Worm (Caenorhabditis elegans) whole organism, mixed stage, embryonic: ENCODE results near the gene flad-1.

Experiments
- cnd-1 ChIP-seq: fragments of 200-800 bp; sonication (Bioruptor generic); optimal IDR thresholded peaks from 2 replicates; lab custom pipeline; 2018; ENCODE audit warnings: mild to moderate bottlenecking, missing genetic modification characterization, missing compliant biosample characterization
- elt-1 ChIP-seq: sonication (generic microtip); optimal IDR thresholded peaks from 2 replicates; lab custom pipeline; 2017; ENCODE audit warnings: missing genetic modification characterization, mild to moderate bottlenecking, missing compliant biosample characterization, antibody characterized with exemption, moderate library complexity, borderline replicate concordance; ENCODE audit not compliant: insufficient read depth
- lin-13 ChIP-seq: fragments of 150-350 bp; optimal IDR thresholded peaks from 2 replicates; lab custom pipeline; 2014; ENCODE audit warnings: missing biosample characterization, missing genetic modification characterization
- nhr-28 ChIP-seq: fragments of 150-350 bp; optimal IDR thresholded peaks from 2 replicates; lab custom pipeline; 2014; ENCODE audit warnings: missing biosample characterization, missing genetic modification characterization
- nhr-76 ChIP-seq: sonication (generic microtip); optimal IDR thresholded peaks from 2 replicates; lab custom pipeline; 2017; ENCODE audit warnings: missing biosample characterization, missing genetic modification characterization
- pha-4 ChIP-seq: fragments of 150-350 bp; optimal IDR thresholded peaks from 2 replicates; lab custom pipeline; 2018; ENCODE audit warnings: missing biosample characterization, missing genetic modification reagents, missing genetic modification characterization
- snpc-4 ChIP-seq: fragments of 150-350 bp; optimal IDR thresholded peaks from 2 replicates; lab custom pipeline; 2014; ENCODE audit warnings: missing biosample characterization, missing genetic modification characterization

DNA sequence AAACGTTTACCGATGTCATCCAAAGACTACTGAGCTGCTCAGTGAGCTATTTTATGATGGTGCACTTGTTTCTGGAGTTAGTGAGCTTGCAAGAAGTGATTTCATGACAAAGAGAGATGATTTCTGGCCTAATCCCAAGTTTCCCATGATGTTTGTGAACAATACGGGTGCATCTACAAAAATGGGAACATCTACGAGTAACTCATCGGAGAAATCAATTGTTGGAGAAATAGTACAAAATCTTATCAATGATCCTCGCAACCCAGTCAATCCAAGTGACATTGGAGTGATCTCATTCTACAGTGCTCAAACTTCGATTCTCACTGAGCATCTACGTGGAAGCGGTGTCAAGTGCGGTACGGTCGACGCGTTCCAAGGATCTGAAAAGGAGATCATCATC is 15.5 kb upstream of the flad-1 start:
- TF ChIP-seq pha-4 (tag; lab: Kevin White, UChicago) (no peak), nhr-76 (tag; lab: Kevin White, UChicago) (no peak), snpc-4 (tag; lab: Kevin White, UChicago) (no peak), elt-1 (tag; lab: Kevin White, UChicago) (no peak), lin-13 (tag; lab: Kevin White, UChicago) (no peak), nhr-28 (tag; lab: Kevin White, UChicago) (no peak), cnd-1 (tag; lab: Kevin White, UChicago) (no peak)
